Fruit fly (Drosophila melanogaster): ENCODE data around the gene CG2258.
A peak's percentile ranks its signal among the peaks of the same experiment; 100 is the strongest.

Gene CG2258

dm6 chrX:8057299-8057730, 44.6 kb downstream of the CG2258 start (continued):
- peak; percentile 64 for TF ChIP-seq CG4820 (GFP tag; optimal IDR thresholded peaks at IDR 0.05)
- peak; percentile 47 for TF ChIP-seq twi (tag; optimal IDR thresholded peaks at IDR 0.05)
- peak; percentile 67 for TF ChIP-seq CG18476 (GFP tag; optimal IDR thresholded peaks at IDR 0.05)
- peak; percentile 63 to 88 for TF ChIP-seq dpn (GFP tag; optimal IDR thresholded peaks at IDR 0.05)
- no peak for TF ChIP-seq bigmax (GFP tag; optimal IDR thresholded peaks at IDR 0.05)
- no peak for TF ChIP-seq Sin3A (optimal IDR thresholded peaks at IDR 0.05)
- peak; percentile 56; the same call in 1 of the 2 replicates for TF ChIP-seq Oaz (GFP tag; IDR thresholded peaks at IDR 0.05)
- peak; percentile 14 for TF ChIP-seq CG18764 (GFP tag; optimal IDR thresholded peaks at IDR 0.05)
- TF ChIP-seq MESR4 (GFP tag; optimal IDR thresholded peaks at IDR 0.05): no peak
- no peak for TF ChIP-seq Dref (GFP tag; IDR thresholded peaks at IDR 0.05)
- peak; percentile 18 for TF ChIP-seq CG30020 (tag; optimal IDR thresholded peaks at IDR 0.05)
- TF ChIP-seq CG11723 (GFP tag; optimal IDR thresholded peaks at IDR 0.05): peak; percentile 45
- peak; percentile 77 for TF ChIP-seq CG16815 (GFP tag; optimal IDR thresholded peaks at IDR 0.05)
- TF ChIP-seq CG16863 (GFP tag; optimal IDR thresholded peaks at IDR 0.05): peak; percentile 75
- peak; percentile 53 for TF ChIP-seq emc (GFP tag; optimal IDR thresholded peaks at IDR 0.05)
- TF ChIP-seq Dp (GFP tag; optimal IDR thresholded peaks at IDR 0.05): no peak
- 0 out of 3 replicates have a peak, but pooled peaks have one; percentile 16 for TF ChIP-seq H15 (GFP tag; IDR thresholded peaks at IDR 0.05)
- TF ChIP-seq schlank (tag; optimal IDR thresholded peaks at IDR 0.05): peak; percentile 6
- peak; percentile 71 for TF ChIP-seq CG30431 (GFP tag; optimal IDR thresholded peaks at IDR 0.05)
- TF ChIP-seq Camta (GFP tag; optimal IDR thresholded peaks at IDR 0.05): peak; percentile 75
- peak; percentile 58 for TF ChIP-seq CG13296 (GFP tag; optimal IDR thresholded peaks at IDR 0.05)
- TF ChIP-seq CG13123 (GFP tag; optimal IDR thresholded peaks at IDR 0.05): peak; percentile 36
- peak; percentile 54 for TF ChIP-seq Hmx (GFP tag; optimal IDR thresholded peaks at IDR 0.05)
- TF ChIP-seq stc (GFP tag; IDR thresholded peaks at IDR 0.05): 0 out of 2 replicates have a peak, but pooled peaks have one; percentile 44
- TF ChIP-seq croc (GFP tag; conservative IDR thresholded peaks at IDR 0.05): peak; percentile 54
- 0 out of 2 replicates have a peak, but pooled peaks have one; percentile 47 for TF ChIP-seq CG17328 (GFP tag; IDR thresholded peaks at IDR 0.05)
- peak; percentile 49; the same call in 1 of the 2 replicates for TF ChIP-seq CG11085 (GFP tag; IDR thresholded peaks at IDR 0.05)
- TF ChIP-seq CG1529 (GFP tag; optimal IDR thresholded peaks at IDR 0.05): peak; percentile 66
- no peak for TF ChIP-seq dati (GFP tag; IDR thresholded peaks at IDR 0.05)
- peak; percentile 78 for TF ChIP-seq CG2712 (tag; optimal IDR thresholded peaks at IDR 0.05)
- TF ChIP-seq ken (GFP tag; IDR thresholded peaks at IDR 0.05): no peak
- TF ChIP-seq p53 (GFP tag; optimal IDR thresholded peaks at IDR 0.05): peak; percentile 40
- peak; percentile 85 for TF ChIP-seq CG7556 (GFP tag; optimal IDR thresholded peaks at IDR 0.05)
- peak; percentile 90 for TF ChIP-seq CoRest (tag; optimal IDR thresholded peaks at IDR 0.05)
- TF ChIP-seq CG9817 (tag; optimal IDR thresholded peaks at IDR 0.05): peak; percentile 68
- TF ChIP-seq sens-2 (GFP tag; IDR thresholded peaks at IDR 0.05): no peak
- TF ChIP-seq CG1647 (GFP tag; optimal IDR thresholded peaks at IDR 0.05): peak; percentile 66
- peak; percentile 49; the same call in 2 of the 3 replicates for TF ChIP-seq tgo (GFP tag; IDR thresholded peaks at IDR 0.05)
- TF ChIP-seq jumu (GFP tag; optimal IDR thresholded peaks at IDR 0.05): peak; percentile 82
- TF ChIP-seq fru (optimal IDR thresholded peaks at IDR 0.05): no peak
- peak; percentile 59 for TF ChIP-seq Myb (GFP tag; optimal IDR thresholded peaks at IDR 0.05)
- TF ChIP-seq ems (GFP tag; optimal IDR thresholded peaks at IDR 0.05): peak; percentile 71
- TF ChIP-seq Drgx (GFP tag; IDR thresholded peaks at IDR 0.05): peak; percentile 47; the same call in 1 of the 2 replicates
- no peak for TF ChIP-seq run (tag; optimal IDR thresholded peaks at IDR 0.05)
- peak; percentile 45 for TF ChIP-seq CG11398 (GFP tag; optimal IDR thresholded peaks at IDR 0.05)
- peak; percentile 76 for TF ChIP-seq CG4328 (GFP tag; optimal IDR thresholded peaks at IDR 0.05)
- peak; percentile 32 for TF ChIP-seq CG7372 (GFP tag; IDR thresholded peaks at IDR 0.05)
- no peak for TF ChIP-seq aop (GFP tag; IDR thresholded peaks at IDR 0.05)
- peak; percentile 82 for TF ChIP-seq CG15269 (tag; optimal IDR thresholded peaks at IDR 0.05)
- TF ChIP-seq NC2β (GFP tag; optimal IDR thresholded peaks at IDR 0.05): peak; percentile 6
- 0 out of 3 replicates have a peak, but pooled peaks have one; percentile 57 for TF ChIP-seq CG2889 (GFP tag; IDR thresholded peaks at IDR 0.05)
- TF ChIP-seq ara (GFP tag; IDR thresholded peaks at IDR 0.05): no peak
- TF ChIP-seq jing (GFP tag; optimal IDR thresholded peaks at IDR 0.05): peak; percentile 44

Data from whole organism, embryonic.